Worm (Caenorhabditis elegans) whole organism, L4/young adult: Measurements from ENCODE around the gene C12D8.21.

ENCODE experiments used
- W03F9.2 ChIP-seq: fragments of 150-350 bp; optimal IDR thresholded peaks from 2 replicates; lab custom pipeline; 2014; ENCODE audit warnings: missing biosample characterization, missing genetic modification characterization
- dao-5 ChIP-seq: sonication (generic microtip); optimal IDR thresholded peaks from 2 replicates; lab custom pipeline; 2016; ENCODE audit warnings: missing genotype, missing genetic modification characterization, moderate library complexity, missing compliant biosample characterization
- him-1 ChIP-seq: sonication (generic microtip); optimal IDR thresholded peaks from 2 replicates; lab custom pipeline; 2016; ENCODE audit warnings: missing genotype, missing genetic modification reagents, missing genetic modification characterization, missing compliant biosample characterization

Gene C12D8.21

DNA sequence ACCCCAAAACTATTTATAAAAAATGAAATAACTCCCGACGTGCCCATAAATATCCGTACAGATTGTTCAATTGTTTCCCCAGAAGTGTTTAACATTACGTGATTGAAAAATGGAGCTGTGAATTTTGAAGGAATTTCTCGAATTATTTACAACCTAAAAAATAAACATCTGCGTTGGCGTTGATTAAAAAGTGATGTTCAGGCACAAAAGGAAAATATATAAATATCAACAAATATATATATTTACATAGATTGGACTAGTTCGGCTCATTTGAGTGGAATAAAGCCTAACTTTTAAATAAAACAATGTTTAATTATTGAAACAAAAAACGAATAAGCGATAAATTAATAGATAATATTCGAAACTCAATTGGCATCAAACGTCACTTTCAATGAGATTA is 19.5 kb upstream of the C12D8.21 start, which contains the start of gene sri-18:
TSS of gene sri-18 (minus strand) at position 101 of the 400 bp plus-strand sequence.
- peak; percentile 15 for TF ChIP-seq him-1 (tag; lab: Kevin White, UChicago)
- TF ChIP-seq dao-5 (tag; lab: Kevin White, UChicago): no peak
- TF ChIP-seq W03F9.2 (tag; lab: Kevin White, UChicago): no peak

DNA sequence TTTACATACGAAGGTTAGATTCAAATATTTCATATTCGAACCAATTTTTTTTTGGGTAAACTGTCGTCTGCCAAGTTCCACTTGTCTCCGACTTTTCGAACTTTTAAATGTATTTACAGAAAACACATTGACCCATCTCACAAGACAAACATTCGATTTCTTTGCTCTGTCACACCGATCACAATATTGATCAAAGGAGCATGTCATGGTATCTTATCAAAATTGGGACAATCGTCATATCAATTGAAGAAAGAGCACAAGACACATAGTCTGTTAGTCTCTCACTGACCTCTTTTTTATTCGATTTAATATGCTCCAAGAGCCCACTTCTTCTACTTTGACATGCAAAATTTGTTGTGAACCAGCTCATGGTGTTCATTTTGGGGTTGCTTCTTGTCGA is 15.1 kb upstream of the C12D8.21 start, which contains the start of gene nhr-232:
TSS of gene nhr-232 (plus strand) at position 121 of the 400 bp plus-strand sequence.
- no peak for TF ChIP-seq W03F9.2 (tag; lab: Kevin White, UChicago)
- no peak for TF ChIP-seq him-1 (tag; lab: Kevin White, UChicago)
- no peak for TF ChIP-seq dao-5 (tag; lab: Kevin White, UChicago)

DNA sequence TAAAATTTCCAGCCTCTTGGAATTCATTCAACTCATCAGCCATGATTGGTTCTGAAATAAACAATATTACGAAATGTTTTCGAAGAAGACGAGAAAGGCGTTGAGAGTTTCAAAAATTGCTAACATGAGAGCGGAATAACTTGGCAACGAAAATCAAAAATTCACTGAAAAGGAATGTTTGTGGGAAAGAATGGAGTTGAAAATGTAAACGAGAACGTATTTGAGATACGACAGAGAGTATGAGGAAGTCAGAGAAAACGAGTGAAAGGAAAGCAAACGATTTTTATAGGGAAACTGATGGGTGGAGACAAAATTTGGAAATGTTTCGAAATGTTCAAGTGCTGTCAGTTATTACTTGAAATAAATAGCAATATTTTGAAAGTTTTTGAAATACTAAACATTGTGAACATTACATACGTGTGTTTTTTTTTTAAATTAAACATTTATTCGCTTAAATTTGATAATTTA is 14.1 kb upstream of the C12D8.21 start, which contains the start of gene rop-1:
TSS of gene rop-1 (minus strand) at position 51 of the 468 bp plus-strand sequence.
- TF ChIP-seq W03F9.2 (tag; lab: Kevin White, UChicago): no peak
- TF ChIP-seq him-1 (tag; lab: Kevin White, UChicago): no peak
- no peak for TF ChIP-seq dao-5 (tag; lab: Kevin White, UChicago)

DNA sequence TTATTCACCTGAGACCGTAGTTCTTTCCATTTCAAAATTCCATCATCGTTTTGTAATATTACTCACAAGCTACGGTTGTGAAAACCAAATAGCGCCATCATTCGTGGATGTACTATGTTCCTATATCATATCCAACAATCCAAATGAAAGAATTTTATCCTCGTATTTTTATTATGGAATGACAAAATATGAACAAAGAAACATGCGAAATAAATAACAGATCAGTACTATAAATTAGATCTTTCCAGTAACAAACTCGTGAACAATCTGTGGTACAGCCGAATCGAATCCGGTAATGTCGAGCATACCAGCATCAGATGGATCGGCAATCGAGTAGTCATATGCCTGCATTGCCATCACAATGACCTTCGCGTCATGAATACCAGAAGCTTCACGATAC is 11.7 kb upstream of the C12D8.21 start:
- TF ChIP-seq dao-5 (tag; lab: Kevin White, UChicago) (no peak), him-1 (tag; lab: Kevin White, UChicago) (no peak), W03F9.2 (tag; lab: Kevin White, UChicago) (no peak)

DNA sequence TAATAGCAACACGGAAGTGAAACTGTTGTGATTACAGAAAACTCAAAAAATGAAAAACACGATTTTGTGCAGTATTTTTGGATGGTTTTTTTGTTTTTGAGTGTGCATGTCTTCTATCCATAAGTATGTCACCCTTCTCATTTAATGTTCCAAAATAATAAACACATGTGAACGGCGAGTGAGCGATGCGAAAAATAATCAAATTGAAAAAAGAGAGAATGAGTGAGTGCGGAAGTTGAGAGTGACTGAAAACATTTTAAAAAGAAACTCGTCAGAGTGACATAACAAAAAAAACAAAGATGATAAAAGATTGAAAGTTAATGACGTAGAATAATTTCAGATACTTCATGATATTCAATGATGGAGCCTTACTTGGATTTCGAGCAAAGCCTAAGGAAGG is 8.5 kb upstream of the C12D8.21 start:
- TF ChIP-seq him-1 (tag; lab: Kevin White, UChicago) (no peak), dao-5 (tag; lab: Kevin White, UChicago) (no peak), W03F9.2 (tag; lab: Kevin White, UChicago) (no peak)

DNA sequence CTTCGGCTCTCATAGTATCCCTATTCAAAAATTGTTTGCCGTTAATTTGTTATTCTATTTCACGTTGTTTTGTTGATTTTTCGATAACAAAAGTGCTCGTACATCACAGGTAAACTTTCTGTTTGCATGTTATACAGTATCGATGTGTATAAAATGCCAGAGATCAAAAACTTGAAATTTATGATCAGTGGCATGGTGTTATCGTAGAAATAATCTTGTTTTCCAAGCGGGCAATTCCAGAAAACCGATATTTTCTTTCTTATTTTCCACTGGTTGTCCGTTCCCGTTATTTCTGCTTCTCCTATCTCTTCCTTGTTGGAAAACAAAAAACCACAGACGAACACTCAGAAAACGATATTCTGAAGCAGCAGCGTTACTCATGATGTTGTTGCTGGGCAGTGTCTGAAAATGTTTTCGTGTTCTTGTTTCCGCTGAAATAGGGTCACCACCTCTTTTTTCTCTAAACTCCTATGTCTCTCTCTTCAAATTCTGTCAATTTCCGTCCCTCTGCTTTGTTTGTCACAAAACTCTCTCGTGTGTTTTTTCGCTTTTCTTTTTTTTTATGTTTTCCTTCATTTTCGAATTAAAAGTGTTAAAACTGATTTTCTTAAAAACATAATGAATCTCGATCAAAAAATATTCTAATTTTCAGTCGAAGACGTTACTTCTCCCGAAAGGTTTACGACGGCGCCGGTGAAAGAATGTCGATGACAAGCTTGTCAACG is 7.4 kb upstream of the C12D8.21 start, which contains the start of gene akt-1:
TSS of gene akt-1 (plus strand) at position 651 of the 725 bp plus-strand sequence.
- TF ChIP-seq him-1 (tag; lab: Kevin White, UChicago): no peak
- no peak for TF ChIP-seq dao-5 (tag; lab: Kevin White, UChicago)
- TF ChIP-seq W03F9.2 (tag; lab: Kevin White, UChicago): no peak

ce11 chrV:10247673-10248239 is 6.8 kb upstream of the C12D8.21 start:
- TF ChIP-seq W03F9.2 (tag; lab: Kevin White, UChicago) (no peak), dao-5 (tag; lab: Kevin White, UChicago) (no peak), him-1 (tag; lab: Kevin White, UChicago) (no peak)

DNA sequence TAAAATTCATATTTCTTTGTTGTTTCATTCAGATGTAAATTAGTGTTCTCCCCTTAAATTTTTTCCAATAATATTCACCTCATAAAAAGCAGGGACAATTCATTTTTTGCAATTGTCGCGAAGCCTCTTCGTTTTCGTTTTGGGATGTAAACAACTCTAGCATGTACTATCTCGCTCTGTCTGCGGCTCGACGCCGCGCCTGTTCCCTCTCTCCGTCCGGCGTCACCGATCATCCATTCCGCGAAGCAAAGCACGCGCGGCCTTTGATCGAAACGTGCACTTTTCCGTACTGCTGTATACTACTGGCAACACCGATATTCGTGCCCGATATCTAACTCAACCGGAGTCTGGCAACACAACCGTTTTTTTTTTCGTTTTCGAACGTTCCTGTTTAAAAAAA is 6.0 kb upstream of the C12D8.21 start:
- TF ChIP-seq W03F9.2 (tag; lab: Kevin White, UChicago) (no peak), him-1 (tag; lab: Kevin White, UChicago) (no peak), dao-5 (tag; lab: Kevin White, UChicago) (no peak)

ce11 chrV:10246443-10246885 is 5.5 kb upstream of the C12D8.21 start:
- no peak for TF ChIP-seq him-1 (tag; lab: Kevin White, UChicago)
- no peak for TF ChIP-seq W03F9.2 (tag; lab: Kevin White, UChicago)
- no peak for TF ChIP-seq dao-5 (tag; lab: Kevin White, UChicago)

- TF ChIP-seq W03F9.2 (tag; lab: Kevin White, UChicago): no peak
These were observed 4.6 kb upstream of the C12D8.21 start for ce11 chrV:10245615-10246014.

ce11 chrV:10244018-10244720 is 3.2 kb upstream of the C12D8.21 start:
- TF ChIP-seq W03F9.2 (tag; lab: Kevin White, UChicago) (no peak), dao-5 (tag; lab: Kevin White, UChicago) (no peak), him-1 (tag; lab: Kevin White, UChicago) (no peak)

DNA sequence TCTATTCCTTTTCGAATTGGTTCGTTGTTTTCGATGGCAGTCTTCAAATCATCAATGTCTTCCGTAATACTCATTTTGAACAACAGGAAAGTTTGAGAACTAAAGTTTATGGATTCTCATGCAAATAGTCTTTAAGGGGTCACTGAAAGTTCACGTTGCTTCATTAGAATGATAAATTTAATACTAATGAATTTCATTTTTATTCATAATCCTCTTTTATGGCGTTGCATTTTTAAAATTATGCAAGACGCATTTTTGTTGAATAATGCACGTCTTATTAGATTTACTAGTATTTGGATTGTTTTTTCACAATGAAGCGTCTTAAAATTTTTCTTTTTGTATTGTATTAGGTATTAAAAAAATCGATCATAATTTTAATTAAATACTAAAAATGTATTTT is 2.1 kb upstream of the C12D8.21 start, which contains the start of gene C12D8.9:
TSS of gene C12D8.9 (minus strand) at position 101 of the 400 bp plus-strand sequence.
- TF ChIP-seq dao-5 (tag; lab: Kevin White, UChicago) (no peak), W03F9.2 (tag; lab: Kevin White, UChicago) (no peak), him-1 (tag; lab: Kevin White, UChicago) (no peak)

ce11 chrV:10239861-10240260 is 1.1 kb downstream of the C12D8.21 start, which contains the start of gene fipr-8:
fipr-8 (minus strand) TSS chrV:10239961.
- TF ChIP-seq W03F9.2 (tag; lab: Kevin White, UChicago) (no peak), him-1 (tag; lab: Kevin White, UChicago) (no peak), dao-5 (tag; lab: Kevin White, UChicago) (no peak)
